Worm (Caenorhabditis elegans) whole organism, mixed stage, embryonic: ENCODE results near the gene C29E4.14.

Experiments
- M03D4.4 ChIP-seq: sonication (generic microtip); optimal IDR thresholded peaks from 2 replicates; lab custom pipeline; 2017; ENCODE audit warnings: mild to moderate bottlenecking, missing genetic modification characterization, missing compliant biosample characterization
- bed-3 ChIP-seq: fragments of 200-800 bp; sonication (Bioruptor generic); optimal IDR thresholded peaks from 3 replicates; lab custom pipeline; 2018; ENCODE audit warnings: mild to moderate bottlenecking, missing genetic modification characterization, moderate library complexity, missing compliant biosample characterization
- ceh-39 ChIP-seq: fragments of 150-350 bp; optimal IDR thresholded peaks from 2 replicates; lab custom pipeline; 2014; ENCODE audit warnings: missing biosample characterization, missing genetic modification characterization
- ceh-43 ChIP-seq: fragments of 200-800 bp; sonication (Bioruptor generic); optimal IDR thresholded peaks from 2 replicates; lab custom pipeline; 2018; ENCODE audit warnings: mild to moderate bottlenecking, missing genetic modification characterization, moderate library complexity, missing compliant biosample characterization
- ceh-83 ChIP-seq: fragments of 200-800 bp; sonication (Bioruptor generic); optimal IDR thresholded peaks from 2 replicates; lab custom pipeline; 2018; ENCODE audit warnings: mild to moderate bottlenecking, missing genetic modification characterization, missing compliant biosample characterization
- ces-1 ChIP-seq: fragments of 150-350 bp; optimal IDR thresholded peaks from 2 replicates; lab custom pipeline; 2014; ENCODE audit warnings: missing biosample characterization, missing genetic modification reagents, missing genetic modification characterization
- cnd-1 ChIP-seq: fragments of 200-800 bp; sonication (Bioruptor generic); optimal IDR thresholded peaks from 2 replicates; lab custom pipeline; 2018; ENCODE audit warnings: mild to moderate bottlenecking, missing genetic modification characterization, missing compliant biosample characterization
- drap-1 ChIP-seq: fragments of 200-800 bp; sonication (Bioruptor generic); optimal IDR thresholded peaks from 3 replicates; lab custom pipeline; 2018; ENCODE audit warnings: mild to moderate bottlenecking, missing genetic modification characterization, missing compliant biosample characterization
- elt-1 ChIP-seq: sonication (generic microtip); optimal IDR thresholded peaks from 2 replicates; lab custom pipeline; 2017; ENCODE audit warnings: missing genetic modification characterization, mild to moderate bottlenecking, missing compliant biosample characterization, antibody characterized with exemption, moderate library complexity, borderline replicate concordance; ENCODE audit not compliant: insufficient read depth
- flh-1 ChIP-seq: fragments of 200-800 bp; sonication (Bioruptor generic); optimal IDR thresholded peaks from 2 replicates; lab custom pipeline; 2018; ENCODE audit warnings: mild to moderate bottlenecking, missing genetic modification characterization, moderate library complexity, missing compliant biosample characterization
- hlh-1 ChIP-seq: fragments of 150-350 bp; optimal IDR thresholded peaks from 2 replicates; lab custom pipeline; 2014; ENCODE audit warnings: missing biosample characterization, missing genetic modification reagents, missing genetic modification characterization
- lin-13 ChIP-seq: fragments of 150-350 bp; optimal IDR thresholded peaks from 2 replicates; lab custom pipeline; 2014; ENCODE audit warnings: missing biosample characterization, missing genetic modification characterization
- lin-32 ChIP-seq: fragments of 200-800 bp; sonication (Bioruptor generic); optimal IDR thresholded peaks from 2 replicates; lab custom pipeline; 2018; ENCODE audit warnings: mild to moderate bottlenecking, missing genetic modification characterization, missing compliant biosample characterization
- lsy-2 ChIP-seq: fragments of 150-350 bp; optimal IDR thresholded peaks from 2 replicates; lab custom pipeline; 2014; ENCODE audit warnings: missing biosample characterization, missing genetic modification characterization
- mab-5 ChIP-seq: fragments of 150-350 bp; optimal IDR thresholded peaks from 2 replicates; lab custom pipeline; 2014; ENCODE audit warnings: missing biosample characterization, missing genetic modification characterization
- mep-1 ChIP-seq: fragments of 150-350 bp; optimal IDR thresholded peaks from 2 replicates; lab custom pipeline; 2017; ENCODE audit warnings: missing biosample characterization, missing genetic modification reagents, missing genetic modification characterization, inconsistent platforms
- mls-2 ChIP-seq: sonication (generic microtip); optimal IDR thresholded peaks from 2 replicates; lab custom pipeline; 2016; ENCODE audit warnings: mild to moderate bottlenecking, missing genetic modification characterization, moderate library complexity, missing compliant biosample characterization
- nhr-2 ChIP-seq: fragments of 150-350 bp; optimal IDR thresholded peaks from 2 replicates; lab custom pipeline; 2014; ENCODE audit warnings: missing biosample characterization, missing genetic modification characterization
- nhr-237 ChIP-seq: fragments of 150-350 bp; optimal IDR thresholded peaks from 2 replicates; lab custom pipeline; 2014; ENCODE audit warnings: missing biosample characterization, missing genetic modification characterization
- nhr-76 ChIP-seq: sonication (generic microtip); optimal IDR thresholded peaks from 2 replicates; lab custom pipeline; 2017; ENCODE audit warnings: missing biosample characterization, missing genetic modification characterization
- pha-4 ChIP-seq: fragments of 150-350 bp; optimal IDR thresholded peaks from 2 replicates; lab custom pipeline; 2018; ENCODE audit warnings: missing biosample characterization, missing genetic modification reagents, missing genetic modification characterization
- sem-2 ChIP-seq: fragments of 200-800 bp; sonication (Bioruptor generic); optimal IDR thresholded peaks from 2 replicates; lab custom pipeline; 2018; ENCODE audit warnings: mild to moderate bottlenecking, missing genetic modification characterization, missing compliant biosample characterization
- snpc-4 ChIP-seq: fragments of 150-350 bp; optimal IDR thresholded peaks from 2 replicates; lab custom pipeline; 2014; ENCODE audit warnings: missing biosample characterization, missing genetic modification characterization
- sptf-1 ChIP-seq: sonication (generic microtip); optimal IDR thresholded peaks from 2 replicates; lab custom pipeline; 2017; ENCODE audit warnings: mild to moderate bottlenecking, missing genetic modification characterization, moderate library complexity, missing compliant biosample characterization
- unc-120 ChIP-seq: sonication (generic microtip); optimal IDR thresholded peaks from 2 replicates; lab custom pipeline; 2017; ENCODE audit warnings: missing genetic modification characterization, missing compliant biosample characterization; ENCODE audit not compliant: poor library complexity, severe bottlenecking
- unc-39 ChIP-seq: fragments of 150-350 bp; optimal IDR thresholded peaks from 2 replicates; lab custom pipeline; 2014; ENCODE audit warnings: missing biosample characterization, missing genetic modification characterization
- unc-62 ChIP-seq: fragments of 150-350 bp; optimal IDR thresholded peaks from 2 replicates; lab custom pipeline; 2014; ENCODE audit warnings: missing biosample characterization, missing genetic modification reagents, missing genetic modification characterization
- zip-8 ChIP-seq: fragments of 150-350 bp; optimal IDR thresholded peaks from 2 replicates; lab custom pipeline; 2014; ENCODE audit warnings: missing biosample characterization, missing genetic modification characterization

C29E4.14 gene

DNA sequence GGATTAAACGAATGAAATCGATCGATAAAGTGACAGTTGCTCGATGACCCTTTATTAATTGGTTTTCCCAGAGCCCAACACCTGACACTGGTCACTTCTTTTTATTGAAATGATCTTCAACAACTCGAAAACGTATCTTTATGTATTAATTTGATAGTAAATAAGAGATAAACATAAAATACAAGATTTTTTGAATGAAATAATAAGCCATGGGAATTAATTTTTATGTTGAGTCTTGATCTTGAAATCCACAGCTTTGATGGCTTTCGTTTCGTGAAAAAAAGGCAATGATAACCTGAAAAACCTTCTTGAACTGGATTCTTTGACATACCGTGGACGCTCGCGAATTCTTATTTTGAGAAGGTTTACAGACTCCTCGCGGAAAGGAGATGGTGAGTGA is 12.4 kb upstream of the C29E4.14 start, which contains the start of gene pcp-5:
pcp-5 (minus strand) TSS at position 101 of the 400 bp plus-strand sequence.
- TF ChIP-seq M03D4.4 (tag; lab: Kevin White, UChicago): no peak
- TF ChIP-seq unc-62 (GFP tag; lab: Kevin White, UChicago): peak; percentile 28
- TF ChIP-seq ceh-39: peak; percentile 45
- TF ChIP-seq hlh-1: peak; percentile 83
- TF ChIP-seq lin-13 (tag; lab: Kevin White, UChicago): no peak
- no peak for TF ChIP-seq bed-3 (GFP tag; lab: Kevin White, UChicago)

DNA sequence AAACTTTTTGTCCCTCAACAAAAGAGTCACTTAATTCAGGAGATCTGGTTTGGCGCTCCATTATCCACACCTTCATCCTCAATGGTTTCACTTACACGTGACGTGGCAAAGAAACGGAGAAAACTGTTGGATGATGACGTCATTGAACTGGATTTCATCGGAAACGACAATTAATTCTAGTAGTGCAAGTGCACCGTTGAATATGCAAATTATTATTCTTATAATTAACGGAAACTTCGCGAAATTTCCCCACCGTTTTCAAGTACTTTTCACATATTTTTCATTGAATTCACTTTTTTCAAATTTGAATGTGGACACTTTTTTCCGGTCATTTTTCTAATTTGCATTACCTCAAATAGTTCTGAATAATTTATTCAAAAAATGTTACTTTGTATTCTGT is 10.7 kb upstream of the C29E4.14 start, which contains the start of gene ZK688.1:
ZK688.1 (plus strand) TSS at position 301 of the 400 bp plus-strand sequence.
- TF ChIP-seq nhr-237 (tag; lab: Kevin White, UChicago): no peak
- no peak for TF ChIP-seq nhr-76 (tag; lab: Kevin White, UChicago)
- TF ChIP-seq ces-1 (GFP tag; lab: Kevin White, UChicago): no peak
- no peak for TF ChIP-seq ceh-39
- TF ChIP-seq mls-2: no peak
- no peak for TF ChIP-seq bed-3 (GFP tag; lab: Kevin White, UChicago)
- TF ChIP-seq sem-2: no peak
- no peak for TF ChIP-seq mab-5
- TF ChIP-seq unc-39 (tag; lab: Kevin White, UChicago): no peak
- TF ChIP-seq hlh-1: no peak
- TF ChIP-seq zip-8 (tag; lab: Kevin White, UChicago): no peak
- no peak for TF ChIP-seq lin-13 (tag; lab: Kevin White, UChicago)
- no peak for TF ChIP-seq unc-120 (tag; lab: Kevin White, UChicago)

DNA sequence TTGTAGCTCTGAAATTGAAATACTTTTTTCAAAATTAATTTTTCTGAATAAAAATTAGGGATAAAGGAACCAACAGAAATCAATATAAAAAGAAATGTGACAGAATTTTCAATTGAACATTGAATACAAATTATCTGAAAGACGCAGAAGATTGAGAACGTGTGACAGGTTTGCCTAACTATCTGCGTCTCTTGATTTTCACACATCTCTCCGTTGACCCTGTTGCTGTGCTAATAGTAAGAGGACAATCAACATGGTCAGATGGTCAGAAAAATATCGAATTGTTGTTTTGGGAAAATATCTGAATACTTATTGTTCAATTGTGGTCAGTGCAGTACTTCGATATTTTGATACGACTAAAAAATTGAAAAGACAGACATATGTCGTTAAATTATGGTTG is 8.3 kb upstream of the C29E4.14 start, which contains the start of gene ZK688.7:
ZK688.7 (minus strand) TSS at position 14 of the 400 bp plus-strand sequence.
- no peak for TF ChIP-seq ceh-43 (GFP tag; lab: Kevin White, UChicago)
- TF ChIP-seq drap-1 (GFP tag; lab: Kevin White, UChicago): no peak
- TF ChIP-seq ceh-39: peak; percentile 61
- peak; percentile 51 for TF ChIP-seq nhr-2 (tag; lab: Kevin White, UChicago)
- TF ChIP-seq unc-62 (GFP tag; lab: Kevin White, UChicago): peak; percentile 12

DNA sequence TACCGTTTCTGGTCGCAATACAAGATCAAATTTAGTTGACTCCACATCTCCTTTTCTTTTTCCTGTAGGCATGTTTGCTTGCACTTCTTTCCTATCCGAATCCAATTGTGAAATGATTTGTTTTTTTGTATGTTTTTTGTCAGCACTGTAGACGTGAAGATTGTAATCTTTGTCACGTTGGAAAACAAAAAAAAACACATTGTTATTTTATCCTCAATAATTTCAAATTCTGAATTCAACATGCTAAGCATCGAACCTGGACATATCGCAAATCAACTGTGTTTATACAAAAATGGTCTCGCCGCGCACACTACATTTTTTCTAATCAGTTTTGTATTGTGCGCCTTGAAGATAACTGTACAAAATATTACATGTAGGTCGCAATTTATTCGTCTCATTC is 6.4 kb upstream of the C29E4.14 start, which contains the start of gene ZK688.12:
ZK688.12 (minus strand) TSS at position 101 of the 400 bp plus-strand sequence.
- TF ChIP-seq nhr-76 (tag; lab: Kevin White, UChicago) (no peak), sptf-1 (tag; lab: Kevin White, UChicago) (no peak), unc-62 (GFP tag; lab: Kevin White, UChicago) (no peak), pha-4 (tag; lab: Kevin White, UChicago) (no peak), ceh-83 (GFP tag; lab: Kevin White, UChicago) (no peak), elt-1 (tag; lab: Kevin White, UChicago) (no peak), cnd-1 (tag; lab: Kevin White, UChicago) (no peak), hlh-1 (no peak), mep-1 (tag; lab: Kevin White, UChicago) (no peak), zip-8 (tag; lab: Kevin White, UChicago) (no peak), lsy-2 (no peak), mls-2 (no peak)
- TF ChIP-seq, all 35 proteins: peak for 0

DNA sequence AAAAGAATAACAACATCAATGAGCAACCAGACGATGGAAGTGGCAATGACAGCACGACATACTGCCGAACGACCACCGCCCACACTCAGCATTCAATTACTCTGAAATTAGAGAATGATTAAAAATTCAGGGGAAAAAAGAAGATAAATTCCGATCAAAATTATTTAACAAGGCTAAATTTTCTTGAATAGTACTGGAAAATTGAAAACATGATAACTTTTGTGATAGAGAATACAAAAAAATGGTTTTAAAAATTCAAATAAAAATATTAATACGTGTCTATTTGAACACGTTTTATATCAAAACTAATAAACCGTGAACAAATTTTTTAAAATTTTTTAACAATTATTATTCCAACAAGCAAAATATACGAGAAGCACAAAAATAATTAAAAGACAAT is 2.3 kb upstream of the C29E4.14 start, which contains the start of gene gly-3:
gly-3 (minus strand) TSS at position 101 of the 400 bp plus-strand sequence.
- TF ChIP-seq mls-2 (no peak), lin-32 (GFP tag; lab: Kevin White, UChicago) (no peak), ces-1 (GFP tag; lab: Kevin White, UChicago) (no peak), cnd-1 (tag; lab: Kevin White, UChicago) (no peak), zip-8 (tag; lab: Kevin White, UChicago) (no peak), ceh-43 (GFP tag; lab: Kevin White, UChicago) (no peak), mep-1 (tag; lab: Kevin White, UChicago) (no peak), unc-120 (tag; lab: Kevin White, UChicago) (no peak), ceh-83 (GFP tag; lab: Kevin White, UChicago) (no peak), nhr-76 (tag; lab: Kevin White, UChicago) (no peak)
- TF ChIP-seq, all 35 proteins: peak for 0

DNA sequence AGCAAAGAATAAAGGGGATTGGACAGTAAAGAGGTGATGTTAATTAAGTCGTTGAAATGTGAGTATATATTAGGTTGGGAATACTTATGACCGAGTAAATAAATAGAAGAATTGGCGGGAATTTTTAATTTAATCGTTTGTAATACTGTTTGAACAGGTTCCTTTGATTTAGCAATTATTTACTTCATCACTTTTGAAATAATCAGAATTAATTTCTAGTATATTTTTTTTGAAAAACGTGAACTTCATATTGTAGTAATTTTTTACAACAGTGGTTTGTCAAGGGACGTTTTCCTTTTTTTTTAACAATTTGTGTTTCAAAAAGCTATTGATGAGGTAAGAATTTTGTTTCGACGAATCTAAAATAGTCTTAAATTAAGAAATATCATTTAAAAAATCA is 2.3 kb downstream of the C29E4.14 start, which contains the start of gene C29E4.17:
C29E4.17 (plus strand) TSS at position 301 of the 400 bp plus-strand sequence.
- TF ChIP-seq ces-1 (GFP tag; lab: Kevin White, UChicago) (no peak), mls-2 (no peak), M03D4.4 (tag; lab: Kevin White, UChicago) (no peak), cnd-1 (tag; lab: Kevin White, UChicago) (no peak), unc-39 (tag; lab: Kevin White, UChicago) (no peak), nhr-76 (tag; lab: Kevin White, UChicago) (no peak), ceh-39 (no peak), flh-1 (GFP tag; lab: Kevin White, UChicago) (no peak), zip-8 (tag; lab: Kevin White, UChicago) (no peak), nhr-237 (tag; lab: Kevin White, UChicago) (no peak), pha-4 (tag; lab: Kevin White, UChicago) (no peak), hlh-1 (no peak), drap-1 (GFP tag; lab: Kevin White, UChicago) (no peak), lin-13 (tag; lab: Kevin White, UChicago) (no peak), ceh-83 (GFP tag; lab: Kevin White, UChicago) (no peak), bed-3 (GFP tag; lab: Kevin White, UChicago) (no peak), lsy-2 (no peak), elt-1 (tag; lab: Kevin White, UChicago) (no peak), snpc-4 (no peak), sem-2 (no peak)
